Worm (Caenorhabditis elegans) whole organism, midembryonic: ENCODE data around the gene srh-140.

Source experiments
- T22C8.4 ChIP-seq: fragments of 200-800 bp; sonication (Bioruptor generic); IDR thresholded peaks from 2 replicates; pipeline ENCODE4 v1.3.6; 2022; ENCODE audit warnings: missing genetic modification characterization, missing compliant biosample characterization
- cog-1 ChIP-seq: sonication (generic microtip); optimal IDR thresholded peaks from 2 replicates; lab custom pipeline; 2016; ENCODE audit warnings: missing genetic modification characterization, missing compliant biosample characterization
- flt-1 ChIP-seq: fragments of 200-800 bp; sonication (Bioruptor generic); IDR thresholded peaks from 2 replicates; pipeline ENCODE4 v1.3.6; 2022; ENCODE audit warnings: missing genetic modification characterization, missing compliant biosample characterization
- ref-1 ChIP-seq: fragments of 200-800 bp; sonication (Bioruptor generic); conservative IDR thresholded peaks from 2 replicates; pipeline ENCODE4 v1.3.6; 2022; ENCODE audit warnings: missing genetic modification reagents, missing genetic modification characterization, missing compliant biosample characterization
- tab-1 ChIP-seq: fragments of 200-800 bp; sonication (Bioruptor generic); IDR thresholded peaks from 2 replicates; pipeline ENCODE4 v1.3.6; 2022; ENCODE audit warnings: missing genetic modification characterization, missing compliant biosample characterization
- ztf-23 ChIP-seq: fragments of 200-800 bp; sonication (Bioruptor generic); IDR thresholded peaks from 2 replicates; pipeline ENCODE4 v1.3.6; 2022; ENCODE audit warnings: missing genetic modification reagents, missing genetic modification characterization, missing compliant biosample characterization
- ztf-29 ChIP-seq: fragments of 200-800 bp; sonication (Bioruptor generic); IDR thresholded peaks from 2 replicates; pipeline ENCODE4 v1.3.6; 2022; ENCODE audit warnings: missing genetic modification reagents, missing genetic modification characterization, missing compliant biosample characterization

DNA sequence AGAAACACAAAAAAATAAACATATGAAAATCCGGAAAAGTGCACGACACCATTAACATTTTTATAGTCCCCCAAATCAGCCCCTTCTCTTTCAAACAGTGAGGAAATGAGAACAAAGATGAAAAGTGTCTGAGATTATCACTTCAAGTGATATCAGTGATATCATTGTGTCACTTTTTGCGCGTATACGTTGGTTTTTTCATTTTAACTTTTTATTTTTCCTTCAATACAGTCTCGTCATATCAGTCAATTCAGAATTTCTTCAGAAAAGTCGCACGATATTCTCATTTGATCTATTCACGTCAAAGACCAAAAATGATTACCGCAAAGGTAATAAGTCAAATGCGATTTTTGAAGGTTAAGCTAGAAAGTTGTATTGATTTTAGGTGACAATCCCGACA lies 17.2 kb upstream of the srh-140 start, which contains the start of gene twk-34:
- no peak for TF ChIP-seq ztf-23 (GFP tag; lab: Robert Waterston, UW)
- no peak for TF ChIP-seq ref-1 (GFP tag; lab: Robert Waterston, UW)
- TF ChIP-seq tab-1 (GFP tag; lab: Robert Waterston, UW): no peak
- TF ChIP-seq flt-1 (GFP tag; lab: Robert Waterston, UW): no peak
- TF ChIP-seq cog-1: no peak
- no peak for TF ChIP-seq ztf-29
- no peak for TF ChIP-seq T22C8.4
